Fruit fly (Drosophila melanogaster) whole organism, embryonic: ENCODE measurements around the gene CG32195.

Experiments
- CG10321 ChIP-seq: fragments of 200-800 bp; sonication (Bioruptor generic); IDR thresholded peaks from 2 replicates; pipeline ENCODE4 v1.3.6; 2022; ENCODE audit warnings: missing biosample characterization, missing genetic modification characterization
- CG11247 ChIP-seq: fragments of 200-800 bp; sonication (Bioruptor generic); IDR thresholded peaks from 2 replicates; pipeline ENCODE4 v1.3.6; 2022; ENCODE audit warnings: missing biosample characterization, missing genetic modification characterization
- CG12071 ChIP-seq: fragments of 200-800 bp; sonication (Bioruptor generic); optimal IDR thresholded peaks from 3 replicates; lab custom pipeline; 2018; ENCODE audit warnings: missing biosample characterization, mild to moderate bottlenecking, missing genetic modification characterization
- CG13123 ChIP-seq: fragments of 200-800 bp; sonication (Bioruptor generic); optimal IDR thresholded peaks from 2 replicates; lab custom pipeline; 2016; ENCODE audit warnings: missing biosample characterization, missing genetic modification characterization
- CG15601 ChIP-seq: fragments of 200-800 bp; sonication (Bioruptor generic); optimal IDR thresholded peaks from 3 replicates; lab custom pipeline; 2019; ENCODE audit warnings: missing biosample characterization, mild to moderate bottlenecking, missing genetic modification characterization, moderate library complexity
- CG1647 ChIP-seq: fragments of 200-800 bp; sonication (Bioruptor generic); optimal IDR thresholded peaks from 3 replicates; lab custom pipeline; 2016; ENCODE audit warnings: missing biosample characterization, missing genetic modification characterization
- CG16863 ChIP-seq: fragments of 200-800 bp; sonication (Bioruptor generic); optimal IDR thresholded peaks from 3 replicates; lab custom pipeline; 2016; ENCODE audit warnings: missing biosample characterization, missing genetic modification characterization
- CG17328 ChIP-seq: fragments of 200-800 bp; sonication (Bioruptor generic); IDR thresholded peaks from 2 replicates; pipeline ENCODE4 v1.3.6; 2022; ENCODE audit warnings: missing biosample characterization, missing genetic modification characterization
- CG30431 ChIP-seq: fragments of 200-800 bp; sonication (Bioruptor generic); optimal IDR thresholded peaks from 2 replicates; lab custom pipeline; 2017; ENCODE audit warnings: missing biosample characterization, missing genetic modification characterization
- CG3995 ChIP-seq: fragments of 200-800 bp; sonication (Bioruptor generic); optimal IDR thresholded peaks from 3 replicates; lab custom pipeline; 2016; ENCODE audit warnings: missing biosample characterization, missing genetic modification characterization
- CG43689 ChIP-seq: fragments of 200-800 bp; sonication (Bioruptor generic); IDR thresholded peaks from 2 replicates; pipeline ENCODE4 v1.3.6; 2022; ENCODE audit warnings: missing biosample characterization, missing genetic modification characterization
- CG4854 ChIP-seq: fragments of 200-800 bp; sonication (Bioruptor generic); optimal IDR thresholded peaks from 2 replicates; lab custom pipeline; 2016; ENCODE audit warnings: missing biosample characterization, missing genetic modification characterization, inconsistent platforms
- CG6272 ChIP-seq: fragments of 200-800 bp; sonication (Bioruptor generic); IDR thresholded peaks from 2 replicates; pipeline ENCODE4 v1.3.6; 2022; ENCODE audit warnings: missing biosample characterization, missing genetic modification characterization
- CG7987 ChIP-seq: fragments of 200-800 bp; sonication (Bioruptor generic); optimal IDR thresholded peaks from 2 replicates; lab custom pipeline; 2018; ENCODE audit warnings: missing biosample characterization, mild to moderate bottlenecking, missing genetic modification characterization, moderate library complexity
- CG9932 ChIP-seq: fragments of 200-800 bp; sonication (Bioruptor generic); IDR thresholded peaks from 2 replicates; pipeline ENCODE4 v1.3.6; 2022; ENCODE audit warnings: missing biosample characterization, missing genetic modification characterization
- Ets97D ChIP-seq: fragments of 200-800 bp; sonication (Bioruptor generic); optimal IDR thresholded peaks from 3 replicates; lab custom pipeline; 2016; ENCODE audit warnings: missing biosample characterization, missing genetic modification characterization
- GATAe ChIP-seq: fragments of 200-800 bp; sonication (Bioruptor generic); conservative IDR thresholded peaks from 2 replicates; pipeline ENCODE4 v1.3.6; 2022; ENCODE audit warnings: missing biosample characterization, missing genetic modification characterization
- MESR4 ChIP-seq: fragments of 200-800 bp; sonication (Bioruptor generic); optimal IDR thresholded peaks from 2 replicates; lab custom pipeline; 2018; ENCODE audit warnings: missing biosample characterization, mild to moderate bottlenecking, missing genetic modification characterization, moderate library complexity
- NC2α ChIP-seq: fragments of 200-800 bp; sonication (Bioruptor generic); optimal IDR thresholded peaks from 2 replicates; lab custom pipeline; 2016; ENCODE audit warnings: missing biosample characterization, missing genetic modification characterization
- Neu2 ChIP-seq: fragments of 200-800 bp; sonication (Bioruptor generic); optimal IDR thresholded peaks from 3 replicates; lab custom pipeline; 2016; ENCODE audit warnings: missing biosample characterization, missing genetic modification characterization, borderline replicate concordance
- NfI ChIP-seq: fragments of 200-800 bp; sonication (Bioruptor generic); optimal IDR thresholded peaks from 3 replicates; lab custom pipeline; 2018; ENCODE audit warnings: missing biosample characterization, mild to moderate bottlenecking, missing genetic modification characterization, moderate library complexity
- Pdp1 ChIP-seq, 2 experiments: fragments of 200-800 bp; sonication (Bioruptor generic); optimal IDR thresholded peaks; 3 replicates each; lab custom pipeline; 2016; ENCODE audit warnings: missing biosample characterization in 2 of 2, missing genetic modification characterization in 2 of 2, mild to moderate bottlenecking in 1 of 2, moderate library complexity in 1 of 2
- Sry-β ChIP-seq: fragments of 200-800 bp; sonication (Bioruptor generic); optimal IDR thresholded peaks from 2 replicates; lab custom pipeline; 2018; ENCODE audit warnings: missing biosample characterization, mild to moderate bottlenecking, missing genetic modification characterization, moderate library complexity
- Stat92E ChIP-seq, 3 experiments: fragments of >200 bp in 2 of 3; fragments of 200-800 bp in 1 of 3; sonication (Bioruptor generic) in 1 of 3; optimal IDR thresholded peaks; 2 replicates each; lab custom pipeline; 2017 to 2019; ENCODE audit warnings: missing biosample characterization in 3 of 3, missing genetic modification characterization in 3 of 3, mild to moderate bottlenecking in 1 of 3, moderate library complexity in 1 of 3
- Taf1 ChIP-seq: fragments of 200-800 bp; sonication (Bioruptor generic); IDR thresholded peaks from 2 replicates; pipeline ENCODE4 v1.3.6; 2022; ENCODE audit warnings: missing biosample characterization, missing genetic modification characterization
- ac ChIP-seq: fragments of 200-800 bp; sonication (Bioruptor generic); optimal IDR thresholded peaks from 3 replicates; lab custom pipeline; 2017; ENCODE audit warnings: missing biosample characterization, mild to moderate bottlenecking, missing genetic modification characterization
- bcd ChIP-seq: fragments of 200-800 bp; sonication (Bioruptor generic); optimal IDR thresholded peaks from 2 replicates; lab custom pipeline; 2017; ENCODE audit warnings: missing biosample characterization, mild to moderate bottlenecking, missing genetic modification characterization
- bsh ChIP-seq, 2 experiments: fragments of 200-800 bp; sonication (Bioruptor generic); optimal IDR thresholded peaks; 2 replicates each; lab custom pipeline; 2017 to 2018; ENCODE audit warnings: mild to moderate bottlenecking in 2 of 2, missing biosample characterization in 2 of 2, missing genetic modification characterization in 2 of 2, moderate library complexity in 1 of 2
- cad ChIP-seq: fragments of >200 bp; optimal IDR thresholded peaks from 2 replicates; lab custom pipeline; 2017; ENCODE audit warnings: missing biosample characterization, missing genetic modification characterization
- cas ChIP-seq: fragments of 200-800 bp; sonication (Bioruptor generic); IDR thresholded peaks from 2 replicates; pipeline ENCODE4 v1.3.6; 2022; ENCODE audit warnings: missing biosample characterization, missing genetic modification characterization
- chinmo ChIP-seq: fragments of 200-800 bp; sonication (Bioruptor generic); IDR thresholded peaks from 4 replicates; pipeline ENCODE4 v1.3.6; 2022; ENCODE audit warnings: missing biosample characterization, missing genetic modification characterization; ENCODE audit not compliant: partially characterized antibody
- da ChIP-seq: fragments of 200-800 bp; sonication (Bioruptor generic); optimal IDR thresholded peaks from 2 replicates; lab custom pipeline; 2016; ENCODE audit warnings: missing biosample characterization, missing genetic modification characterization
- disco-r ChIP-seq: fragments of 200-800 bp; sonication (Bioruptor generic); optimal IDR thresholded peaks from 2 replicates; lab custom pipeline; 2016; ENCODE audit warnings: missing biosample characterization, missing genetic modification characterization
- dm ChIP-seq: fragments of 200-800 bp; sonication (Bioruptor generic); optimal IDR thresholded peaks from 3 replicates; lab custom pipeline; 2016; ENCODE audit warnings: missing biosample characterization, missing genetic modification characterization
- ewg ChIP-seq: fragments of 200-800 bp; sonication (Bioruptor generic); optimal IDR thresholded peaks from 3 replicates; lab custom pipeline; 2017; ENCODE audit warnings: mild to moderate bottlenecking, missing biosample characterization, missing genetic modification reagents, missing genetic modification characterization
- fd96Cb ChIP-seq: fragments of 200-800 bp; sonication (Bioruptor generic); optimal IDR thresholded peaks from 2 replicates; lab custom pipeline; 2018; ENCODE audit warnings: missing biosample characterization, mild to moderate bottlenecking, missing genetic modification characterization, moderate library complexity
- gem ChIP-seq: fragments of 200-800 bp; sonication (Bioruptor generic); optimal IDR thresholded peaks from 2 replicates; lab custom pipeline; 2019; ENCODE audit warnings: missing biosample characterization, mild to moderate bottlenecking, missing genetic modification characterization, moderate library complexity
- ind ChIP-seq: fragments of 200-800 bp; sonication (Bioruptor generic); optimal IDR thresholded peaks from 3 replicates; lab custom pipeline; 2016; ENCODE audit warnings: missing biosample characterization, missing genetic modification characterization
- nmo ChIP-seq: fragments of 200-800 bp; sonication (Bioruptor generic); optimal IDR thresholded peaks from 2 replicates; lab custom pipeline; 2018; ENCODE audit warnings: missing biosample characterization, mild to moderate bottlenecking, missing genetic modification characterization, moderate library complexity
- odd ChIP-seq: fragments of 200-800 bp; sonication (Bioruptor generic); optimal IDR thresholded peaks from 2 replicates; lab custom pipeline; 2017; ENCODE audit warnings: missing biosample characterization, mild to moderate bottlenecking, missing genetic modification characterization
- prd ChIP-seq, 3 experiments: fragments of >200 bp in 2 of 3; fragments of 200-800 bp in 1 of 3; sonication (Bioruptor generic) in 1 of 3; optimal IDR thresholded peaks in 2 of 3; IDR thresholded peaks in 1 of 3; 2 replicates in 2 of 3; 3 replicates in 1 of 3; pipeline versions ENCODE4 v1.3.6 to Lab custom; 2017 to 2022; ENCODE audit warnings: missing biosample characterization in 1 of 3, missing genetic modification characterization in 1 of 3
- pzg ChIP-seq: fragments of 200-800 bp; sonication (Bioruptor generic); optimal IDR thresholded peaks from 3 replicates; lab custom pipeline; 2018; ENCODE audit warnings: missing biosample characterization, mild to moderate bottlenecking, missing genetic modification characterization, moderate library complexity
- ro ChIP-seq: fragments of 200-800 bp; sonication (Bioruptor generic); IDR thresholded peaks from 2 replicates; pipeline ENCODE4 v1.3.6; 2022; ENCODE audit warnings: missing biosample characterization, missing genetic modification characterization
- schlank ChIP-seq: fragments of 200-800 bp; sonication (Bioruptor generic); optimal IDR thresholded peaks from 2 replicates; lab custom pipeline; 2018; ENCODE audit warnings: missing biosample characterization, mild to moderate bottlenecking, missing genetic modification characterization
- tll ChIP-seq, 2 experiments: fragments of 200-800 bp in 1 of 2; fragments of >200 bp in 1 of 2; sonication (Bioruptor generic) in 1 of 2; optimal IDR thresholded peaks; 2 replicates each; lab custom pipeline; 2017 to 2019; ENCODE audit warnings: missing biosample characterization in 2 of 2, missing genetic modification characterization in 2 of 2, mild to moderate bottlenecking in 1 of 2, moderate library complexity in 1 of 2
- usp ChIP-seq: fragments of >200 bp; optimal IDR thresholded peaks from 2 replicates; lab custom pipeline; 2017; ENCODE audit warnings: missing biosample characterization, missing genetic modification characterization
- wek ChIP-seq: fragments of 200-800 bp; sonication (Bioruptor generic); optimal IDR thresholded peaks from 3 replicates; lab custom pipeline; 2018; ENCODE audit warnings: missing biosample characterization, mild to moderate bottlenecking, missing genetic modification characterization, moderate library complexity
- wor ChIP-seq: fragments of 200-800 bp; sonication (Bioruptor generic); IDR thresholded peaks from 2 replicates; pipeline ENCODE4 v1.3.6; 2022; ENCODE audit warnings: missing biosample characterization, missing genetic modification characterization

Gene CG32195

dm6 chr3L:18112669-18113068, at the start of gene CG32195, which contains the start of gene CG7341 (continued):
- TF ChIP-seq Stat92E (GFP tag; optimal IDR thresholded peaks at IDR 0.05; lab: Kevin White, UChicago) (peak in 1 of 3 experiments; percentile 8), CG11247 (GFP tag; lab: Robert Waterston, UW) (no peak), ewg (GFP tag; lab: Kevin White, UChicago) (no peak), Taf1 (GFP tag; lab: Robert Waterston, UW) (no peak)
- TF ChIP-seq, all 482 proteins: peak for 57

dm6 chr3L:18062959-18063510, 49.7 kb upstream of the CG32195 start:
- TF ChIP-seq NC2α (GFP tag; lab: Kevin White, UChicago) (no peak), prd (optimal IDR thresholded peaks at IDR 0.05; lab: Kevin White, UChicago) (no peak), prd (GFP tag; IDR thresholded peaks at IDR 0.05; lab: Robert Waterston, UW) (no peak; the same call in 2 of the 3 replicates), CG1647 (GFP tag; lab: Kevin White, UChicago) (no peak), CG13123 (no peak), CG17328 (GFP tag; lab: Robert Waterston, UW) (no peak), Neu2 (no peak), CG12071 (GFP tag; lab: Kevin White, UChicago) (no peak), CG4854 (GFP tag; lab: Kevin White, UChicago) (no peak), CG9932 (GFP tag; lab: Robert Waterston, UW) (no peak), CG15601 (tag; lab: Kevin White, UChicago) (peak; percentile 17), tll (GFP tag; optimal IDR thresholded peaks at IDR 0.05; lab: Kevin White, UChicago) (no peak), GATAe (GFP tag; lab: Robert Waterston, UW) (no peak), fd96Cb (tag; lab: Kevin White, UChicago) (peak; percentile 21), ac (GFP tag; lab: Kevin White, UChicago) (no peak), cad (GFP tag; lab: Kevin White, UChicago) (no peak), wek (GFP tag; lab: Kevin White, UChicago) (no peak), schlank (tag; lab: Kevin White, UChicago) (no peak), wor (no peak), CG10321 (GFP tag; lab: Robert Waterston, UW) (no peak), CG7987 (GFP tag; lab: Kevin White, UChicago) (no peak), gem (tag; lab: Kevin White, UChicago) (peak; percentile 74), ro (GFP tag; lab: Robert Waterston, UW) (no peak), usp (GFP tag; lab: Kevin White, UChicago) (no peak), Pdp1 (GFP tag; optimal IDR thresholded peaks at IDR 0.05; lab: Kevin White, UChicago) (no peak), NfI (GFP tag; lab: Kevin White, UChicago) (no peak), CG16863 (GFP tag; lab: Kevin White, UChicago) (no peak), chinmo (GFP tag; lab: Robert Waterston, UW) (peak; percentile 94; the same call in 3 of the 4 replicates), CG3995 (GFP tag; lab: Kevin White, UChicago) (no peak), dm (GFP tag; lab: Kevin White, UChicago) (no peak), da (GFP tag; lab: Kevin White, UChicago) (no peak), bsh (GFP tag; optimal IDR thresholded peaks at IDR 0.05; lab: Kevin White, UChicago) (peak; percentile 49 to 80), bcd (GFP tag; lab: Kevin White, UChicago) (peak; percentile 21), CG30431 (no peak), Sry-β (GFP tag; lab: Kevin White, UChicago) (no peak), CG6272 (no peak), nmo (GFP tag; lab: Kevin White, UChicago) (peak; percentile 45), Ets97D (no peak), MESR4 (GFP tag; lab: Kevin White, UChicago) (no peak), ind (GFP tag; lab: Kevin White, UChicago) (no peak), pzg (GFP tag; lab: Kevin White, UChicago) (no peak), cas (GFP tag; lab: Robert Waterston, UW) (no peak), odd (peak; percentile 17), CG43689 (GFP tag; lab: Robert Waterston, UW) (no peak), disco-r (GFP tag; lab: Kevin White, UChicago) (no peak)
